Worm (Caenorhabditis elegans): ENCODE measurements around the gene W02D7.4.

- TF ChIP-seq him-1 (tag; optimal IDR thresholded peaks at IDR 0.05) = no peak
- TF ChIP-seq W03F9.2 (tag; optimal IDR thresholded peaks at IDR 0.05) = no peak
- no peak for TF ChIP-seq dao-5 (tag; optimal IDR thresholded peaks at IDR 0.05)
Measured at ce11 chrV:8288125-8288806, 9.1 kb downstream of the W02D7.4 start.
